Worm (Caenorhabditis elegans): ENCODE results near the gene F08G12.5.

Gene F08G12.5

ce11 chrX:11316750-11317149 lies 6.7 kb upstream of the F08G12.5 start, which contains the start of gene nlp-57:
TSS of gene nlp-57 (plus strand) at chrX:11317050.
- TF ChIP-seq fkh-2 (tag; optimal IDR thresholded peaks at IDR 0.05) (no peak), elt-1 (tag; optimal IDR thresholded peaks at IDR 0.05) (no peak), nhr-12 (tag; optimal IDR thresholded peaks at IDR 0.05) (no peak), nhr-43 (tag; optimal IDR thresholded peaks at IDR 0.05; ENCODE audit: poor library complexity, severe bottlenecking) (no peak)

- TF ChIP-seq ceh-82 (tag; optimal IDR thresholded peaks at IDR 0.05) = no peak
Measured at ce11 chrX:11315392-11315791, 5.3 kb upstream of the F08G12.5 start, which contains the start of gene F08G12.11. TSS of gene F08G12.11 (minus strand) at chrX:11315572.

- TF ChIP-seq egl-27 (tag; optimal IDR thresholded peaks at IDR 0.05) (no peak), ztf-4 (tag; optimal IDR thresholded peaks at IDR 0.05) (no peak), lin-39 (tag; optimal IDR thresholded peaks at IDR 0.05) (no peak), nhr-67 (tag; optimal IDR thresholded peaks at IDR 0.05) (no peak), ceh-9 (tag; optimal IDR thresholded peaks at IDR 0.05) (no peak), mdl-1 (tag; optimal IDR thresholded peaks at IDR 0.05) (no peak), lin-15B (tag; optimal IDR thresholded peaks at IDR 0.05) (no peak)
Measured at ce11 chrX:11307056-11307455, 3.0 kb downstream of the F08G12.5 start, which contains the start of gene vhl-1. TSS of gene vhl-1 (plus strand) at chrX:11307356.

ce11 chrX:11305773-11306172 lies 4.3 kb downstream of the F08G12.5 start, which contains the start of gene F08G12.1:
TSS of gene F08G12.1 (minus strand) at chrX:11305873.
- TF ChIP-seq daf-12 (tag; optimal IDR thresholded peaks at IDR 0.05) = no peak
- TF ChIP-seq skn-1 (tag; optimal IDR thresholded peaks at IDR 0.05) = no peak
- no peak for TF ChIP-seq fkh-2 (tag; optimal IDR thresholded peaks at IDR 0.05)
- no peak for TF ChIP-seq ama-1 (optimal IDR thresholded peaks at IDR 0.05)

- TF ChIP-seq elt-2 (tag; optimal IDR thresholded peaks at IDR 0.05) (peak; percentile 81), jun-1 (tag; optimal IDR thresholded peaks at IDR 0.05) (peak; percentile 72), nhr-237 (tag; optimal IDR thresholded peaks at IDR 0.05) (no peak), tbx-2 (tag; optimal IDR thresholded peaks at IDR 0.05) (peak; percentile 57), elt-3 (tag; optimal IDR thresholded peaks at IDR 0.05) (peak in 1 of 3 experiments; percentile 7), mdl-1 (tag; optimal IDR thresholded peaks at IDR 0.05) (peak; percentile 36), snpc-4 (tag; optimal IDR thresholded peaks at IDR 0.05) (peak; percentile 89), skn-1 (tag; optimal IDR thresholded peaks at IDR 0.05) (peak; percentile 45), zag-1 (tag; optimal IDR thresholded peaks at IDR 0.05) (no peak), nhr-28 (tag; optimal IDR thresholded peaks at IDR 0.05) (no peak), elt-1 (tag; optimal IDR thresholded peaks at IDR 0.05) (peak; percentile 36), egl-27 (tag; optimal IDR thresholded peaks at IDR 0.05) (no peak), nhr-23 (tag; optimal IDR thresholded peaks at IDR 0.05) (peak; percentile 68), fos-1 (tag; optimal IDR thresholded peaks at IDR 0.05) (no peak), mml-1 (tag; optimal IDR thresholded peaks at IDR 0.05) (no peak), ztf-4 (tag; optimal IDR thresholded peaks at IDR 0.05) (no peak), ceh-16 (tag; optimal IDR thresholded peaks at IDR 0.05) (no peak), ceh-82 (tag; optimal IDR thresholded peaks at IDR 0.05) (no peak), ama-1 (optimal IDR thresholded peaks at IDR 0.05) (no peak), nhr-76 (tag; optimal IDR thresholded peaks at IDR 0.05) (no peak), ceh-9 (tag; optimal IDR thresholded peaks at IDR 0.05) (no peak), fkh-10 (GFP tag; optimal IDR thresholded peaks at IDR 0.05) (peak; percentile 12), daf-12 (tag; optimal IDR thresholded peaks at IDR 0.05) (no peak), nhr-77 (tag; optimal IDR thresholded peaks at IDR 0.05) (no peak), nhr-11 (tag; optimal IDR thresholded peaks at IDR 0.05) (no peak), pqm-1 (tag; optimal IDR thresholded peaks at IDR 0.05) (peak; percentile 71), lsy-12 (tag; optimal IDR thresholded peaks at IDR 0.05) (peak; percentile 34), sea-2 (GFP tag; optimal IDR thresholded peaks at IDR 0.05) (no peak), lin-39 (tag; optimal IDR thresholded peaks at IDR 0.05) (peak; percentile 89), hmg-11 (tag; optimal IDR thresholded peaks at IDR 0.05) (peak; percentile 91), nhr-67 (tag; optimal IDR thresholded peaks at IDR 0.05) (no peak), unc-62 (GFP tag; optimal IDR thresholded peaks at IDR 0.05) (no peak), egl-5 (tag; optimal IDR thresholded peaks at IDR 0.05) (peak; percentile 72), aly-2 (tag; optimal IDR thresholded peaks at IDR 0.05) (no peak), pha-4 (tag; optimal IDR thresholded peaks at IDR 0.05) (peak; percentile 93), nfya-1 (tag; optimal IDR thresholded peaks at IDR 0.05; ENCODE audit: insufficient read depth) (peak; percentile 87), ztf-11 (tag; optimal IDR thresholded peaks at IDR 0.05) (no peak), R02D3.7 (tag; optimal IDR thresholded peaks at IDR 0.05) (no peak), nhr-25 (tag; optimal IDR thresholded peaks at IDR 0.05) (peak; percentile 89), ZK546.5 (tag; optimal IDR thresholded peaks at IDR 0.05) (no peak)
Measured at ce11 chrX:11299642-11300307, 10.3 kb downstream of the F08G12.5 start, which contains the start of the genes snrp-40.1 and F08G12.3. TSS of gene snrp-40.1 (minus strand) at chrX:11299784. TSS of gene F08G12.3 (plus strand) at chrX:11300257.

Measured in whole organism, L3 larva.